Fruit fly (Drosophila melanogaster): ENCODE measurements around the gene nbs.

- TF ChIP-seq pan (optimal IDR thresholded peaks at IDR 0.05) = no peak
- TF ChIP-seq usp (GFP tag; optimal IDR thresholded peaks at IDR 0.05) = no peak
- no peak for TF ChIP-seq Dll (optimal IDR thresholded peaks at IDR 0.05)
These were observed 43.4 kb upstream of the nbs start for dm6 chr3L:9766364-9766763.
